Fruit fly (Drosophila melanogaster) whole organism, wandering third instar larva: ENCODE measurements around the gene CG32333.

ENCODE experiments used
- OdsH ChIP-seq: fragments of 200-800 bp; sonication (Bioruptor generic); optimal IDR thresholded peaks from 2 replicates; lab custom pipeline; 2016; ENCODE audit warnings: missing biosample characterization, mild to moderate bottlenecking, missing genetic modification characterization
- Vsx2 ChIP-seq: fragments of 200-300, 225-300 bp; sonication (Bioruptor generic); optimal IDR thresholded peaks from 2 replicates; lab custom pipeline; 2018; ENCODE audit warnings: missing biosample characterization, missing genetic modification characterization; ENCODE audit not compliant: partially characterized antibody
- fru ChIP-seq: fragments of 200-800 bp; sonication (Bioruptor generic); optimal IDR thresholded peaks from 3 replicates; lab custom pipeline; 2016; ENCODE audit warnings: missing biosample characterization, mild to moderate bottlenecking, missing genetic modification characterization
- psq ChIP-seq: fragments of 200-800 bp; sonication (Bioruptor generic); optimal IDR thresholded peaks from 3 replicates; lab custom pipeline; 2017; ENCODE audit warnings: missing biosample characterization, mild to moderate bottlenecking, missing genetic modification characterization, moderate library complexity

DNA sequence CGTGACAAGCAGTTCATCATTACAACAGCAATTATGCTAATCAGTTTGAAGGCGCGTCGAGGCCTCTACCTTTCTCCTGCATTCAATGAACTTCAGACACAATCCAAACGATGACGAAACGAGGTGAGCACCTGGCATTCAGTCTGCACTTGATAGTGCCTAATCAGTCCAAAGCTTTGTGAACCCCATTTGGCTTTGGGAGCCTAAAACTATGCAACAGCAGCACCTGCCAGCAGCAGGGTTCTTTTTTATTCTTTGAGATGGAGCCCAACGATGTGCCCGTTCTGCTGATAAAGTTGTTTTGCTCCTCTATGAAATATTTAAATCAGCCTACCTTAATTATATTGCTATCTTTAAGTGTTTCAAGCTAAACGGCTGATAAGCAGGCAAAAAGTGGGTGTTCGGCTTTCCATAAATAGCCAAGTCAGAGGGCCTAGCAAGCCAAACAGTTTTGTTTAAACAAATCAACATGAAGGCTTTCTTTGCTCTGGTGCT lies 48.4 kb upstream of the CG32333 start, which contains the start of gene LysS:
- TF ChIP-seq Vsx2 (GFP tag; lab: Kevin White, UChicago) (no peak), psq (GFP tag; lab: Kevin White, UChicago) (no peak), fru (GFP tag; lab: Kevin White, UChicago) (no peak), OdsH (GFP tag; lab: Kevin White, UChicago) (no peak)
